Fruit fly (Drosophila melanogaster): ENCODE measurements around the gene CG10428.

CG10428 gene

dm6 chr2L:18899254-18899653, 49.4 kb upstream of the CG10428 start (continued):
- TF ChIP-seq ftz-f1 (GFP tag; optimal IDR thresholded peaks at IDR 0.05): no peak
- TF ChIP-seq CG7786 (GFP tag; optimal IDR thresholded peaks at IDR 0.05): peak; percentile 42
- TF ChIP-seq pan (optimal IDR thresholded peaks at IDR 0.05): no peak
- TF ChIP-seq pan (GFP tag; optimal IDR thresholded peaks at IDR 0.05 in 1 of 2, IDR thresholded peaks at IDR 0.05 in 1 of 2): peak in 1 of 2 experiments; percentile 53
- TF ChIP-seq CG16779 (GFP tag; IDR thresholded peaks at IDR 0.05): no peak
- no peak for TF ChIP-seq Lpt (GFP tag; optimal IDR thresholded peaks at IDR 0.05)
- TF ChIP-seq dmrt99B (tag; optimal IDR thresholded peaks at IDR 0.05): peak; percentile 75
- TF ChIP-seq chm (GFP tag; IDR thresholded peaks at IDR 0.05): peak; percentile 60; the same call in 1 of the 2 replicates
- TF ChIP-seq psq (GFP tag; optimal IDR thresholded peaks at IDR 0.05): no peak
- peak; percentile 82 for TF ChIP-seq fd96Cb (tag; optimal IDR thresholded peaks at IDR 0.05)
- peak; percentile 31 for TF ChIP-seq Mad (GFP tag; optimal IDR thresholded peaks at IDR 0.05)
- peak; percentile 74 for TF ChIP-seq bab2 (GFP tag; optimal IDR thresholded peaks at IDR 0.05)
- TF ChIP-seq peb (GFP tag; IDR thresholded peaks at IDR 0.05): peak; percentile 23; the same call in 1 of the 2 replicates
- TF ChIP-seq zen (tag; optimal IDR thresholded peaks at IDR 0.05): peak; percentile 72
- no peak for TF ChIP-seq dimm (GFP tag; IDR thresholded peaks at IDR 0.05)
- TF ChIP-seq Tbp (GFP tag; optimal IDR thresholded peaks at IDR 0.05): no peak
- TF ChIP-seq Fer2 (tag; optimal IDR thresholded peaks at IDR 0.05): no peak
- TF ChIP-seq Camta (GFP tag; optimal IDR thresholded peaks at IDR 0.05): peak; percentile 65
- TF ChIP-seq shn (GFP tag; optimal IDR thresholded peaks at IDR 0.05): no peak
- TF ChIP-seq jigr1 (GFP tag; IDR thresholded peaks at IDR 0.05): no peak
- TF ChIP-seq Asciz (GFP tag; optimal IDR thresholded peaks at IDR 0.05): peak; percentile 49
- TF ChIP-seq Spps (tag; optimal IDR thresholded peaks at IDR 0.05): peak; percentile 86
- TF ChIP-seq CG10979 (tag; optimal IDR thresholded peaks at IDR 0.05): peak; percentile 89
- TF ChIP-seq scrt (GFP tag; optimal IDR thresholded peaks at IDR 0.05): no peak
- TF ChIP-seq HmgZ (tag; optimal IDR thresholded peaks at IDR 0.05): no peak
- peak; percentile 41 for TF ChIP-seq CG7556 (GFP tag; optimal IDR thresholded peaks at IDR 0.05)
- TF ChIP-seq org-1 (GFP tag; optimal IDR thresholded peaks at IDR 0.05): peak; percentile 19
- TF ChIP-seq inv (GFP tag; IDR thresholded peaks at IDR 0.05; ENCODE audit: partially characterized antibody): no peak
- TF ChIP-seq wor (GFP tag; IDR thresholded peaks at IDR 0.05): no peak; the same call in 1 of the 2 replicates
- peak; percentile 51 for TF ChIP-seq jing (GFP tag; optimal IDR thresholded peaks at IDR 0.05)
- TF ChIP-seq CG6854 (GFP tag; optimal IDR thresholded peaks at IDR 0.05): no peak
- TF ChIP-seq Atf3 (GFP tag; optimal IDR thresholded peaks at IDR 0.05): peak; percentile 64
- no peak for TF ChIP-seq pros (GFP tag; optimal IDR thresholded peaks at IDR 0.05)
- TF ChIP-seq CG6254 (GFP tag; optimal IDR thresholded peaks at IDR 0.05): peak; percentile 72
- no peak for TF ChIP-seq BEAF-32 (GFP tag; optimal IDR thresholded peaks at IDR 0.05)
- TF ChIP-seq bsh (GFP tag; optimal IDR thresholded peaks at IDR 0.05): peak in 1 of 2 experiments; percentile 94
- peak; percentile 34 for TF ChIP-seq Usf (GFP tag; optimal IDR thresholded peaks at IDR 0.05)
- no peak for TF ChIP-seq toy (GFP tag; IDR thresholded peaks at IDR 0.05)
- no peak for TF ChIP-seq gsb (GFP tag; IDR thresholded peaks at IDR 0.05)
- peak; percentile 26 for TF ChIP-seq CG10462 (GFP tag; optimal IDR thresholded peaks at IDR 0.05)
- peak; percentile 34 for TF ChIP-seq CG8281 (tag; optimal IDR thresholded peaks at IDR 0.05)
- no peak for TF ChIP-seq HLH4C (GFP tag; IDR thresholded peaks at IDR 0.05; ENCODE audit: partially characterized antibody)
- peak; percentile 49; the same call in 2 of the 3 replicates for TF ChIP-seq CG17361 (GFP tag; IDR thresholded peaks at IDR 0.05)
- TF ChIP-seq ash1 (GFP tag; optimal IDR thresholded peaks at IDR 0.05): no peak
- TF ChIP-seq eyg (GFP tag; optimal IDR thresholded peaks at IDR 0.05): no peak
- peak; percentile 16 for TF ChIP-seq CG12236 (GFP tag; optimal IDR thresholded peaks at IDR 0.05)
- TF ChIP-seq CG4282 (GFP tag; optimal IDR thresholded peaks at IDR 0.05): no peak
- TF ChIP-seq sna (GFP tag; IDR thresholded peaks at IDR 0.05; ENCODE audit: partially characterized antibody): no peak
- TF ChIP-seq Rfx (GFP tag; IDR thresholded peaks at IDR 0.05): no peak
- no peak for TF ChIP-seq gro (GFP tag; optimal IDR thresholded peaks at IDR 0.05)
- peak; percentile 84 for TF ChIP-seq phol (tag; optimal IDR thresholded peaks at IDR 0.05)
